Worm (Caenorhabditis elegans) whole organism, L2 larva: ENCODE measurements around the gene dop-3.

Experiments
- C34F6.9 ChIP-seq: fragments of 150-350 bp; optimal IDR thresholded peaks from 2 replicates; lab custom pipeline; 2014; ENCODE audit warnings: missing biosample characterization, missing genetic modification characterization
- F13H6.1 ChIP-seq: sonication (generic microtip); optimal IDR thresholded peaks from 2 replicates; lab custom pipeline; 2016; ENCODE audit warnings: missing genetic modification characterization, missing compliant biosample characterization
- R02D3.7 ChIP-seq: fragments of 150-350 bp; optimal IDR thresholded peaks from 2 replicates; lab custom pipeline; 2014; ENCODE audit warnings: missing biosample characterization, missing genetic modification characterization
- ZK546.5 ChIP-seq: sonication (generic microtip); optimal IDR thresholded peaks from 2 replicates; lab custom pipeline; 2017; ENCODE audit warnings: missing biosample characterization, missing genetic modification characterization
- alr-1 ChIP-seq: fragments of 150-350 bp; optimal IDR thresholded peaks from 2 replicates; lab custom pipeline; 2014; ENCODE audit warnings: missing biosample characterization, missing genetic modification characterization
- aly-2 ChIP-seq: fragments of 150-350 bp; optimal IDR thresholded peaks from 2 replicates; lab custom pipeline; 2014; ENCODE audit warnings: missing biosample characterization, missing genetic modification characterization
- ama-1 ChIP-seq: fragments of 150-350 bp; optimal IDR thresholded peaks from 2 replicates; lab custom pipeline; 2018; ENCODE audit warnings: inconsistent platforms
- blmp-1 ChIP-seq: sonication (generic microtip); optimal IDR thresholded peaks from 2 replicates; lab custom pipeline; 2017; ENCODE audit warnings: missing genetic modification characterization, mild to moderate bottlenecking, missing compliant biosample characterization, antibody characterized with exemption, moderate library complexity; ENCODE audit not compliant: insufficient read depth
- ceh-82 ChIP-seq: fragments of 150-350 bp; optimal IDR thresholded peaks from 2 replicates; lab custom pipeline; 2014; ENCODE audit warnings: missing biosample characterization, missing genetic modification characterization
- crh-2 ChIP-seq: sonication (generic microtip); optimal IDR thresholded peaks from 2 replicates; lab custom pipeline; 2017; ENCODE audit warnings: missing biosample characterization, missing genetic modification characterization
- dmd-4 ChIP-seq: sonication (generic microtip); optimal IDR thresholded peaks from 2 replicates; lab custom pipeline; 2017; ENCODE audit warnings: missing biosample characterization, missing genetic modification characterization
- elt-3 ChIP-seq: sonication (generic microtip); optimal IDR thresholded peaks from 2 replicates; lab custom pipeline; 2017; ENCODE audit warnings: missing biosample characterization, missing genetic modification characterization
- fos-1 ChIP-seq: fragments of 150-350 bp; optimal IDR thresholded peaks from 2 replicates; lab custom pipeline; 2014; ENCODE audit warnings: missing biosample characterization, missing genetic modification characterization
- gmeb-1 ChIP-seq: fragments of 150-350 bp; optimal IDR thresholded peaks from 2 replicates; lab custom pipeline; 2014; ENCODE audit warnings: missing biosample characterization, missing genetic modification characterization
- lin-11 ChIP-seq: fragments of 150-350 bp; sonication (generic microtip); optimal IDR thresholded peaks from 2 replicates; lab custom pipeline; 2014; ENCODE audit warnings: missing biosample characterization, missing genetic modification characterization, inconsistent platforms, mixed read lengths
- lin-39 ChIP-seq: fragments of 150-350 bp; optimal IDR thresholded peaks from 2 replicates; lab custom pipeline; 2014; ENCODE audit warnings: missing biosample characterization, missing genetic modification reagents, missing genetic modification characterization
- mab-5 ChIP-seq: fragments of 150-350 bp; optimal IDR thresholded peaks from 2 replicates; lab custom pipeline; 2014; ENCODE audit warnings: missing biosample characterization, missing genetic modification characterization
- nhr-10 ChIP-seq: sonication (generic microtip); optimal IDR thresholded peaks from 2 replicates; lab custom pipeline; 2017; ENCODE audit warnings: missing biosample characterization, missing genetic modification characterization
- nhr-11 ChIP-seq: fragments of 150-350 bp; optimal IDR thresholded peaks from 2 replicates; lab custom pipeline; 2014; ENCODE audit warnings: missing biosample characterization, missing genetic modification characterization
- nhr-12 ChIP-seq: fragments of 150-350 bp; optimal IDR thresholded peaks from 2 replicates; lab custom pipeline; 2014; ENCODE audit warnings: missing biosample characterization, missing genetic modification characterization
- nhr-129 ChIP-seq: fragments of 150-350 bp; optimal IDR thresholded peaks from 2 replicates; lab custom pipeline; 2014; ENCODE audit warnings: missing biosample characterization, missing genetic modification characterization
- nhr-21 ChIP-seq: fragments of 150-350 bp; optimal IDR thresholded peaks from 2 replicates; lab custom pipeline; 2014; ENCODE audit warnings: missing biosample characterization, missing genetic modification characterization
- nhr-237 ChIP-seq: fragments of 150-350 bp; optimal IDR thresholded peaks from 2 replicates; lab custom pipeline; 2014; ENCODE audit warnings: missing biosample characterization, missing genetic modification characterization
- nhr-25 ChIP-seq: fragments of 150-350 bp; sonication (generic microtip); optimal IDR thresholded peaks from 3 replicates; lab custom pipeline; 2014; ENCODE audit warnings: missing biosample characterization, missing genetic modification characterization
- nhr-77 ChIP-seq: fragments of 150-350 bp; optimal IDR thresholded peaks from 2 replicates; lab custom pipeline; 2014; ENCODE audit warnings: missing biosample characterization, missing genetic modification characterization
- peb-1 ChIP-seq: fragments of 150-350 bp; optimal IDR thresholded peaks from 2 replicates; lab custom pipeline; 2014; ENCODE audit warnings: missing biosample characterization, missing genetic modification characterization
- sem-4 ChIP-seq: fragments of 150-350 bp; optimal IDR thresholded peaks from 2 replicates; lab custom pipeline; 2014; ENCODE audit warnings: missing biosample characterization, missing genetic modification reagents, missing genetic modification characterization
- skn-1 ChIP-seq: sonication (generic microtip); optimal IDR thresholded peaks from 2 replicates; lab custom pipeline; 2017; ENCODE audit warnings: missing biosample characterization, missing genetic modification characterization
- sma-3 ChIP-seq: sonication (generic microtip); optimal IDR thresholded peaks from 2 replicates; lab custom pipeline; 2016; ENCODE audit warnings: missing genetic modification reagents, missing genetic modification characterization, missing compliant biosample characterization
- sma-9 ChIP-seq, 2 experiments: fragments of 150-350 bp in 1 of 2; sonication (generic microtip) in 1 of 2; optimal IDR thresholded peaks; 2 replicates each; lab custom pipeline; 2014 to 2016; ENCODE audit warnings: missing genetic modification characterization in 2 of 2, mild to moderate bottlenecking in 1 of 2, missing biosample characterization in 1 of 2, missing compliant biosample characterization in 1 of 2, missing genetic modification reagents in 1 of 2, moderate library complexity in 1 of 2
- snpc-4 ChIP-seq: fragments of 150-350 bp; optimal IDR thresholded peaks from 2 replicates; lab custom pipeline; 2014; ENCODE audit warnings: missing biosample characterization, missing genetic modification characterization
- unc-39 ChIP-seq: fragments of 150-350 bp; optimal IDR thresholded peaks from 2 replicates; lab custom pipeline; 2014; ENCODE audit warnings: missing biosample characterization, missing genetic modification characterization
- unc-62 ChIP-seq: fragments of 150-350 bp; optimal IDR thresholded peaks from 2 replicates; lab custom pipeline; 2014; ENCODE audit warnings: missing biosample characterization, missing genetic modification reagents, missing genetic modification characterization
- zag-1 ChIP-seq: fragments of 150-350 bp; optimal IDR thresholded peaks from 2 replicates; lab custom pipeline; 2014; ENCODE audit warnings: missing biosample characterization, missing genetic modification characterization
- ztf-4 ChIP-seq: fragments of 150-350 bp; optimal IDR thresholded peaks from 2 replicates; lab custom pipeline; 2014; ENCODE audit warnings: missing biosample characterization, missing genetic modification characterization

Gene dop-3

ce11 chrX:6522634-6523070 is 46.9 kb downstream of the dop-3 start (continued):
- TF ChIP-seq ceh-82, result no peak

ce11 chrX:6520644-6521043 is 48.9 kb downstream of the dop-3 start:
- TF ChIP-seq F13H6.1 (peak; percentile 18), gmeb-1 (tag; lab: Kevin White, UChicago) (peak; percentile 19), unc-39 (tag; lab: Kevin White, UChicago) (no peak), crh-2 (tag; lab: Kevin White, UChicago) (peak; percentile 16)

ce11 chrX:6519946-6520345 is 49.6 kb downstream of the dop-3 start:
- TF ChIP-seq unc-62 (GFP tag; lab: Kevin White, UChicago), result no peak
- TF ChIP-seq blmp-1 (tag; lab: Kevin White, UChicago), result peak; percentile 27

- no peak for TF ChIP-seq mab-5 (tag; lab: Kevin White, UChicago)
- peak; percentile 36 for TF ChIP-seq crh-2 (tag; lab: Kevin White, UChicago)
- peak; percentile 29 for TF ChIP-seq fos-1 (tag; lab: Kevin White, UChicago)
- TF ChIP-seq, all 48 proteins: peak for 2
Observed at ce11 chrX:6519473-6519872, 50.1 kb downstream of the dop-3 start.

- peak; percentile 8 for TF ChIP-seq sma-9 (GFP tag; optimal IDR thresholded peaks at IDR 0.05; lab: Kevin White, UChicago)
- TF ChIP-seq sma-9 (tag; optimal IDR thresholded peaks at IDR 0.05; lab: Kevin White, UChicago), result no peak
- peak; percentile 23 for TF ChIP-seq sma-3 (GFP tag; lab: Kevin White, UChicago)
- peak; percentile 65 for TF ChIP-seq fos-1 (tag; lab: Kevin White, UChicago)
- no peak for TF ChIP-seq C34F6.9 (tag; lab: Kevin White, UChicago)
- TF ChIP-seq zag-1 (tag; lab: Kevin White, UChicago), result no peak
- TF ChIP-seq R02D3.7 (tag; lab: Kevin White, UChicago), result no peak
- no peak for TF ChIP-seq nhr-237 (tag; lab: Kevin White, UChicago)
- no peak for TF ChIP-seq ZK546.5 (tag; lab: Kevin White, UChicago)
- TF ChIP-seq crh-2 (tag; lab: Kevin White, UChicago), result peak; percentile 27
- TF ChIP-seq lin-11 (tag; lab: Kevin White, UChicago), result no peak
- peak; percentile 18 for TF ChIP-seq skn-1 (tag; lab: Kevin White, UChicago)
- TF ChIP-seq gmeb-1 (tag; lab: Kevin White, UChicago), result peak; percentile 62
- TF ChIP-seq blmp-1 (tag; lab: Kevin White, UChicago), result no peak
- peak; percentile 56 for TF ChIP-seq F13H6.1
Observed at ce11 chrX:6518537-6518936, 51.0 kb downstream of the dop-3 start, which contains the start of gene ets-4. ets-4 (plus strand) TSS chrX:6518883.

ce11 chrX:6517025-6517770 is 52.3 kb downstream of the dop-3 start:
- peak; percentile 57 for TF ChIP-seq fos-1 (tag; lab: Kevin White, UChicago)
- TF ChIP-seq nhr-129 (tag; lab: Kevin White, UChicago), result peak; percentile 54
- TF ChIP-seq lin-39 (tag; lab: Kevin White, UChicago), result no peak
- peak; percentile 3 for TF ChIP-seq F13H6.1
- no peak for TF ChIP-seq nhr-21 (tag; lab: Kevin White, UChicago)
- peak; percentile 69 for TF ChIP-seq crh-2 (tag; lab: Kevin White, UChicago)
- no peak for TF ChIP-seq aly-2
- peak; percentile 49 for TF ChIP-seq sma-9 (GFP tag; optimal IDR thresholded peaks at IDR 0.05; lab: Kevin White, UChicago)
- no peak for TF ChIP-seq sma-9 (tag; optimal IDR thresholded peaks at IDR 0.05; lab: Kevin White, UChicago)
- TF ChIP-seq gmeb-1 (tag; lab: Kevin White, UChicago), result peak; percentile 18

ce11 chrX:6515267-6515666 is 54.3 kb downstream of the dop-3 start:
- no peak for TF ChIP-seq nhr-77 (tag; lab: Kevin White, UChicago)
- TF ChIP-seq nhr-237 (tag; lab: Kevin White, UChicago), result no peak
- peak; percentile 66 for TF ChIP-seq nhr-21 (tag; lab: Kevin White, UChicago)
- no peak for TF ChIP-seq snpc-4 (tag; lab: Kevin White, UChicago)
- TF ChIP-seq ama-1, result no peak
- no peak for TF ChIP-seq lin-11 (tag; lab: Kevin White, UChicago)
- no peak for TF ChIP-seq unc-62 (GFP tag; lab: Kevin White, UChicago)
- no peak for TF ChIP-seq sem-4 (tag; lab: Kevin White, UChicago)
- TF ChIP-seq elt-3, result no peak
- no peak for TF ChIP-seq gmeb-1 (tag; lab: Kevin White, UChicago)
- TF ChIP-seq sma-9 (GFP tag; optimal IDR thresholded peaks at IDR 0.05; lab: Kevin White, UChicago), result no peak
- no peak for TF ChIP-seq sma-9 (tag; optimal IDR thresholded peaks at IDR 0.05; lab: Kevin White, UChicago)
- peak; percentile 16 for TF ChIP-seq fos-1 (tag; lab: Kevin White, UChicago)
- no peak for TF ChIP-seq lin-39 (tag; lab: Kevin White, UChicago)
- peak; percentile 37 for TF ChIP-seq nhr-25 (tag; lab: Kevin White, UChicago)
- no peak for TF ChIP-seq ztf-4 (tag; lab: Kevin White, UChicago)
- TF ChIP-seq nhr-129 (tag; lab: Kevin White, UChicago), result no peak
- TF ChIP-seq peb-1, result no peak
- no peak for TF ChIP-seq dmd-4
- TF ChIP-seq ceh-82, result no peak
- no peak for TF ChIP-seq sma-3 (GFP tag; lab: Kevin White, UChicago)
- no peak for TF ChIP-seq nhr-10 (tag; lab: Kevin White, UChicago)
- no peak for TF ChIP-seq nhr-12 (tag; lab: Kevin White, UChicago)
- no peak for TF ChIP-seq nhr-11 (tag; lab: Kevin White, UChicago)
- TF ChIP-seq alr-1 (tag; lab: Kevin White, UChicago), result no peak
- no peak for TF ChIP-seq ZK546.5 (tag; lab: Kevin White, UChicago)
- no peak for TF ChIP-seq C34F6.9 (tag; lab: Kevin White, UChicago)
- TF ChIP-seq blmp-1 (tag; lab: Kevin White, UChicago), result peak; percentile 99
- TF ChIP-seq unc-39 (tag; lab: Kevin White, UChicago), result no peak
